Worm (Caenorhabditis elegans) whole organism, midembryonic: ENCODE measurements around the gene F09E5.3.

Experiments
- T22C8.4 ChIP-seq: fragments of 200-800 bp; sonication (Bioruptor generic); IDR thresholded peaks from 2 replicates; pipeline ENCODE4 v1.3.6; 2022; ENCODE audit warnings: missing genetic modification characterization, missing compliant biosample characterization
- med-1 ChIP-seq: sonication (generic microtip); optimal IDR thresholded peaks from 2 replicates; lab custom pipeline; 2017; ENCODE audit warnings: missing genetic modification characterization, mild to moderate bottlenecking, missing compliant biosample characterization, antibody characterized with exemption, missing genetic modification reagents; ENCODE audit not compliant: insufficient read depth
- ref-1 ChIP-seq: fragments of 200-800 bp; sonication (Bioruptor generic); conservative IDR thresholded peaks from 2 replicates; pipeline ENCODE4 v1.3.6; 2022; ENCODE audit warnings: missing genetic modification reagents, missing genetic modification characterization, missing compliant biosample characterization

- TF ChIP-seq T22C8.4 (no peak), med-1 (GFP tag; lab: Kevin White, UChicago) (no peak), ref-1 (GFP tag; lab: Robert Waterston, UW) (no peak)
Observed at ce11 chrII:5342412-5342811, 31.4 kb upstream of the F09E5.3 start.
